Worm (Caenorhabditis elegans) whole organism, young adult: ENCODE measurements around the gene R160.13.

Source experiments
- dpl-1 ChIP-seq: fragments of 150-350 bp; optimal IDR thresholded peaks from 2 replicates; lab custom pipeline; 2014; ENCODE audit warnings: missing biosample characterization, missing genetic modification reagents, missing genetic modification characterization
- ekl-4 ChIP-seq: fragments of 200-800 bp; sonication (Bioruptor generic); IDR thresholded peaks from 2 replicates; pipeline ENCODE4 v1.3.6; 2022; ENCODE audit warnings: missing genetic modification reagents, missing genetic modification characterization, missing compliant biosample characterization
- snpc-4 ChIP-seq, 5 experiments: fragments of 150-350 bp in 1 of 5; sonication (generic microtip) in 4 of 5; optimal IDR thresholded peaks; 2 replicates each; lab custom pipeline; 2014 to 2018; ENCODE audit warnings: missing genetic modification characterization in 5 of 5, missing biosample characterization in 3 of 5, antibody characterized with exemption in 2 of 5, mild to moderate bottlenecking in 2 of 5, missing compliant biosample characterization in 2 of 5, missing genotype in 2 of 5, moderate library complexity in 2 of 5, missing genetic modification reagents in 1 of 5
- unc-62 ChIP-seq: fragments of 150-350 bp; optimal IDR thresholded peaks from 2 replicates; lab custom pipeline; 2014; ENCODE audit warnings: missing biosample characterization, missing genetic modification reagents, missing genetic modification characterization

DNA sequence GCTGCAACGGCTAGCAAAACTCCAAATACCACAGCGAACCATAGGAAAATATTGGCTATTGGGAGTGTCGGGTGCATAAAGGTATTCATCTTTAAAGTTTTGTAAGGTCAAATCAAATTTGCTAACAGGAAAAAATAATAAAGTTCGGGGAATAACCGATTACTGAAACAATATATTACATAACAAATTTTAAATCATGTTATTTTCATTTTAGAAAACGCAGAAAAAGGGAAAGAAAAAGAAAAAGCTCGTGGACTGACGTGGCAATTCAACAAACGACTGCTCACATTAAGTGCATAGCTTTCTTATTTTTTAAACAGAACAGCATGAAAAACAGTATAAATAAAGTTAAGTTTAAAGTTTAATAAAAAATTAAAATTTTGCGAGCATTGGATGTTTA is 1.8 kb upstream of the R160.13 start, which contains the start of gene R160.6:
- no peak for TF ChIP-seq dpl-1 (GFP tag; lab: Kevin White, UChicago)
- no peak for TF ChIP-seq unc-62
- TF ChIP-seq snpc-4 (GFP tag; optimal IDR thresholded peaks at IDR 0.05; lab: Kevin White, UChicago) = no peak
- TF ChIP-seq snpc-4 (tag; optimal IDR thresholded peaks at IDR 0.05; lab: Kevin White, UChicago) = no peak
- no peak for TF ChIP-seq ekl-4 (GFP tag; lab: Robert Waterston, UW)
